Fruit fly (Drosophila melanogaster) whole organism, embryonic: ENCODE measurements around the gene NK7.1.

ENCODE experiments used
- BEAF-32 ChIP-seq: fragments of 200-800 bp; sonication (Bioruptor generic); optimal IDR thresholded peaks from 3 replicates; lab custom pipeline; 2017; ENCODE audit warnings: missing biosample characterization, missing genetic modification characterization, mild to moderate bottlenecking, moderate library complexity, missing genetic modification reagents
- CG10267 ChIP-seq: fragments of 200-800 bp; sonication (Bioruptor generic); optimal IDR thresholded peaks from 2 replicates; lab custom pipeline; 2018; ENCODE audit warnings: missing biosample characterization, mild to moderate bottlenecking, missing genetic modification characterization, moderate library complexity
- CG10543 ChIP-seq: fragments of 200-800 bp; sonication (Bioruptor generic); optimal IDR thresholded peaks from 3 replicates; lab custom pipeline; 2017; ENCODE audit warnings: missing biosample characterization, mild to moderate bottlenecking, missing genetic modification characterization, moderate library complexity
- CG11504 ChIP-seq: fragments of 200-800 bp; sonication (Bioruptor generic); optimal IDR thresholded peaks from 3 replicates; lab custom pipeline; 2019; ENCODE audit warnings: missing biosample characterization, mild to moderate bottlenecking, missing genetic modification characterization, moderate library complexity
- CG11560 ChIP-seq: fragments of 200-800 bp; sonication (Bioruptor generic); IDR thresholded peaks from 3 replicates; pipeline ENCODE4 v1.3.6; 2022; ENCODE audit warnings: missing biosample characterization, missing genetic modification characterization
- CG12391 ChIP-seq: fragments of 200-800 bp; sonication (Bioruptor generic); optimal IDR thresholded peaks from 3 replicates; lab custom pipeline; 2018; ENCODE audit warnings: missing biosample characterization, mild to moderate bottlenecking, missing genetic modification characterization, moderate library complexity
- CG12744 ChIP-seq: fragments of 200-800 bp; sonication (Bioruptor generic); optimal IDR thresholded peaks from 2 replicates; lab custom pipeline; 2016; ENCODE audit warnings: missing biosample characterization, missing genetic modification characterization
- CG12769 ChIP-seq: fragments of 200-800 bp; sonication (Bioruptor generic); optimal IDR thresholded peaks from 2 replicates; lab custom pipeline; 2019; ENCODE audit warnings: missing biosample characterization, mild to moderate bottlenecking, missing genetic modification characterization, moderate library complexity
- CG15479 ChIP-seq: fragments of 200-800 bp; sonication (Bioruptor generic); optimal IDR thresholded peaks from 3 replicates; lab custom pipeline; 2019; ENCODE audit warnings: missing biosample characterization, mild to moderate bottlenecking, missing genetic modification characterization, moderate library complexity
- CG15514 ChIP-seq: fragments of 200-800 bp; sonication (Bioruptor generic); optimal IDR thresholded peaks from 3 replicates; lab custom pipeline; 2017; ENCODE audit warnings: missing biosample characterization, missing genetic modification characterization, mild to moderate bottlenecking, moderate library complexity, missing genetic modification reagents
- CG15601 ChIP-seq: fragments of 200-800 bp; sonication (Bioruptor generic); optimal IDR thresholded peaks from 3 replicates; lab custom pipeline; 2019; ENCODE audit warnings: missing biosample characterization, mild to moderate bottlenecking, missing genetic modification characterization, moderate library complexity
- CG15696 ChIP-seq: fragments of 200-800 bp; sonication (Bioruptor generic); optimal IDR thresholded peaks from 2 replicates; lab custom pipeline; 2019; ENCODE audit warnings: missing biosample characterization, mild to moderate bottlenecking, missing genetic modification characterization, moderate library complexity
- CG1603 ChIP-seq: fragments of 200-800 bp; sonication (Bioruptor generic); optimal IDR thresholded peaks from 2 replicates; lab custom pipeline; 2019; ENCODE audit warnings: missing biosample characterization, mild to moderate bottlenecking, missing genetic modification characterization, moderate library complexity
- CG17568 ChIP-seq: fragments of 200-800 bp; sonication (Bioruptor generic); optimal IDR thresholded peaks from 2 replicates; lab custom pipeline; 2018; ENCODE audit warnings: missing biosample characterization, mild to moderate bottlenecking, missing genetic modification characterization, moderate library complexity
- CG18011 ChIP-seq: fragments of 200-800 bp; sonication (Bioruptor generic); optimal IDR thresholded peaks from 2 replicates; lab custom pipeline; 2017; ENCODE audit warnings: missing biosample characterization, missing genetic modification characterization, mild to moderate bottlenecking, moderate library complexity, missing genotype
- CG18262 ChIP-seq: fragments of 200-800 bp; optimal IDR thresholded peaks from 3 replicates; lab custom pipeline; 2019; ENCODE audit warnings: missing biosample characterization, mild to moderate bottlenecking, missing genetic modification characterization, moderate library complexity
- CG6683 ChIP-seq: fragments of 200-800 bp; sonication (Bioruptor generic); optimal IDR thresholded peaks from 2 replicates; lab custom pipeline; 2017; ENCODE audit warnings: missing biosample characterization, mild to moderate bottlenecking, missing genetic modification characterization, missing genetic modification reagents
- CG7271 ChIP-seq: fragments of 200-800 bp; sonication (Bioruptor generic); optimal IDR thresholded peaks from 2 replicates; lab custom pipeline; 2018; ENCODE audit warnings: missing biosample characterization, mild to moderate bottlenecking, missing genetic modification characterization, moderate library complexity
- CG7928 ChIP-seq: fragments of 200-800 bp; sonication (Bioruptor generic); optimal IDR thresholded peaks from 2 replicates; lab custom pipeline; 2017; ENCODE audit warnings: missing biosample characterization, mild to moderate bottlenecking, missing genetic modification characterization
- Dll ChIP-seq: fragments of 200-800 bp; sonication (Bioruptor generic); IDR thresholded peaks from 4 replicates; pipeline ENCODE4 v1.3.6; 2022; ENCODE audit warnings: missing biosample characterization, missing genetic modification characterization; ENCODE audit not compliant: partially characterized antibody
- Dp ChIP-seq: fragments of 200-800 bp; sonication (Bioruptor generic); optimal IDR thresholded peaks from 2 replicates; lab custom pipeline; 2018; ENCODE audit warnings: missing biosample characterization, mild to moderate bottlenecking, missing genetic modification characterization, moderate library complexity
- HLH4C ChIP-seq: fragments of 200-800 bp; sonication (Bioruptor generic); IDR thresholded peaks from 3 replicates; pipeline ENCODE4 v1.3.6; 2022; ENCODE audit warnings: missing biosample characterization, missing genetic modification characterization; ENCODE audit not compliant: partially characterized antibody
- NK7.1 ChIP-seq: fragments of 200-800 bp; sonication (Bioruptor generic); optimal IDR thresholded peaks from 3 replicates; lab custom pipeline; 2016; ENCODE audit warnings: missing biosample characterization, missing genetic modification characterization
- Pdp1 ChIP-seq, 2 experiments: fragments of 200-800 bp; sonication (Bioruptor generic); optimal IDR thresholded peaks; 3 replicates each; lab custom pipeline; 2016; ENCODE audit warnings: missing biosample characterization in 2 of 2, missing genetic modification characterization in 2 of 2, mild to moderate bottlenecking in 1 of 2, moderate library complexity in 1 of 2
- Stat92E ChIP-seq, 3 experiments: fragments of >200 bp in 2 of 3; fragments of 200-800 bp in 1 of 3; sonication (Bioruptor generic) in 1 of 3; optimal IDR thresholded peaks; 2 replicates each; lab custom pipeline; 2017 to 2019; ENCODE audit warnings: missing biosample characterization in 3 of 3, missing genetic modification characterization in 3 of 3, mild to moderate bottlenecking in 1 of 3, moderate library complexity in 1 of 3
- Vsx1 ChIP-seq: fragments of 200-800 bp; sonication (Bioruptor generic); optimal IDR thresholded peaks from 2 replicates; lab custom pipeline; 2017; ENCODE audit warnings: missing biosample characterization, mild to moderate bottlenecking, missing genetic modification characterization, missing genetic modification reagents
- YL-1 ChIP-seq: fragments of 200-800 bp; sonication (Bioruptor generic); optimal IDR thresholded peaks from 3 replicates; lab custom pipeline; 2017; ENCODE audit warnings: missing biosample characterization, mild to moderate bottlenecking, missing genetic modification characterization
- bcd ChIP-seq: fragments of 200-800 bp; sonication (Bioruptor generic); optimal IDR thresholded peaks from 2 replicates; lab custom pipeline; 2017; ENCODE audit warnings: missing biosample characterization, mild to moderate bottlenecking, missing genetic modification characterization
- cg ChIP-seq: fragments of 200-800 bp; sonication (Bioruptor generic); optimal IDR thresholded peaks from 3 replicates; lab custom pipeline; 2019; ENCODE audit warnings: missing biosample characterization, mild to moderate bottlenecking, missing genetic modification characterization, moderate library complexity
- chif ChIP-seq, 2 experiments: fragments of 200-800 bp; sonication (Bioruptor generic); optimal IDR thresholded peaks; 3 replicates each; lab custom pipeline; 2016; ENCODE audit warnings: missing biosample characterization in 2 of 2, missing genetic modification characterization in 2 of 2
- dpn ChIP-seq, 2 experiments: fragments of 200-800 bp; sonication (Bioruptor generic); optimal IDR thresholded peaks; 3 replicates each; lab custom pipeline; 2016; ENCODE audit warnings: missing biosample characterization in 2 of 2, missing genetic modification characterization in 2 of 2
- gcm ChIP-seq: fragments of 200-800 bp; sonication (Bioruptor generic); optimal IDR thresholded peaks from 2 replicates; lab custom pipeline; 2019; ENCODE audit warnings: missing biosample characterization, mild to moderate bottlenecking, missing genetic modification characterization, moderate library complexity
- insv ChIP-seq, 2 experiments: fragments of 200-800 bp; sonication (Bioruptor generic); optimal IDR thresholded peaks; 3 replicates each; lab custom pipeline; 2016 to 2018; ENCODE audit warnings: missing biosample characterization in 2 of 2, missing genetic modification characterization in 2 of 2
- luna ChIP-seq: fragments of 200-800 bp; sonication (Bioruptor generic); optimal IDR thresholded peaks from 2 replicates; lab custom pipeline; 2016; ENCODE audit warnings: missing biosample characterization, missing genetic modification characterization
- nau ChIP-seq: fragments of 200-800 bp; sonication (Bioruptor generic); optimal IDR thresholded peaks from 3 replicates; lab custom pipeline; 2017; ENCODE audit warnings: missing biosample characterization, mild to moderate bottlenecking, missing genetic modification characterization, missing genetic modification reagents
- nerfin-1 ChIP-seq: fragments of 200-800 bp; sonication (Bioruptor generic); optimal IDR thresholded peaks from 3 replicates; lab custom pipeline; 2019; ENCODE audit warnings: missing biosample characterization, mild to moderate bottlenecking, missing genetic modification characterization, moderate library complexity
- nmo ChIP-seq: fragments of 200-800 bp; sonication (Bioruptor generic); optimal IDR thresholded peaks from 2 replicates; lab custom pipeline; 2018; ENCODE audit warnings: missing biosample characterization, mild to moderate bottlenecking, missing genetic modification characterization, moderate library complexity
- phol ChIP-seq: fragments of 200-800 bp; sonication (Bioruptor generic); optimal IDR thresholded peaks from 3 replicates; lab custom pipeline; 2018; ENCODE audit warnings: missing biosample characterization, mild to moderate bottlenecking, missing genetic modification characterization, moderate library complexity
- pita ChIP-seq: fragments of 200-800 bp; sonication (Bioruptor generic); optimal IDR thresholded peaks from 2 replicates; lab custom pipeline; 2017; ENCODE audit warnings: missing biosample characterization, mild to moderate bottlenecking, missing genetic modification characterization
- pzg ChIP-seq: fragments of 200-800 bp; sonication (Bioruptor generic); optimal IDR thresholded peaks from 3 replicates; lab custom pipeline; 2018; ENCODE audit warnings: missing biosample characterization, mild to moderate bottlenecking, missing genetic modification characterization, moderate library complexity
- run ChIP-seq: fragments of 200-800 bp; sonication (Bioruptor generic); optimal IDR thresholded peaks from 3 replicates; lab custom pipeline; 2018; ENCODE audit warnings: missing biosample characterization, mild to moderate bottlenecking, missing genetic modification characterization
- slp2 ChIP-seq: fragments of 200-800 bp; sonication (Bioruptor generic); optimal IDR thresholded peaks from 2 replicates; lab custom pipeline; 2016; ENCODE audit warnings: missing biosample characterization, missing genetic modification characterization
- sr ChIP-seq: fragments of 200-800 bp; sonication (Bioruptor generic); IDR thresholded peaks from 3 replicates; pipeline ENCODE4 v1.3.6; 2022; ENCODE audit warnings: missing biosample characterization, missing genetic modification characterization
- tap ChIP-seq: fragments of 200-800 bp; optimal IDR thresholded peaks from 3 replicates; lab custom pipeline; 2019; ENCODE audit warnings: missing biosample characterization, mild to moderate bottlenecking, missing genetic modification characterization, moderate library complexity

Gene NK7.1

DNA sequence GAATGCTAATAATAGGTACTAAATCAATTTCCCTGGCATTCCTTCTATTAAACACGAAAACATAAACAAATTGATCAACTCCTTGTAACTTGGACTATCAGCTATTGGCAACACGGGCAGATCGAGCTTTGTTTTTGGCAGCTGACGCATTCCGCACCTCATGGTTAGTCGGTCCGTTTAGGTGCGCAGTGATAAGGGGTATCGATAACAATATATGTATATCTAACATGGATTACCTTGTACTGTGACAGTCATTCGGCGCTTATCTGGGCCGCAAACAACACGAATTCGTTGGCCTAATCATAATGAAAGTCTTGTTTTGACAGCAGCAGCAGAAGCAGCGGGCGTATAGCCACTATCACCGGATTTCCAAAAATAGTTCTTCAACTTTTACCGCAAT, 84.8 kb downstream of the NK7.1 start (continued):
- no peak for TF ChIP-seq tap (tag; lab: Kevin White, UChicago)
- no peak for TF ChIP-seq Dll (GFP tag; lab: Robert Waterston, UW)
- TF ChIP-seq, all 482 proteins: peak for 12

DNA sequence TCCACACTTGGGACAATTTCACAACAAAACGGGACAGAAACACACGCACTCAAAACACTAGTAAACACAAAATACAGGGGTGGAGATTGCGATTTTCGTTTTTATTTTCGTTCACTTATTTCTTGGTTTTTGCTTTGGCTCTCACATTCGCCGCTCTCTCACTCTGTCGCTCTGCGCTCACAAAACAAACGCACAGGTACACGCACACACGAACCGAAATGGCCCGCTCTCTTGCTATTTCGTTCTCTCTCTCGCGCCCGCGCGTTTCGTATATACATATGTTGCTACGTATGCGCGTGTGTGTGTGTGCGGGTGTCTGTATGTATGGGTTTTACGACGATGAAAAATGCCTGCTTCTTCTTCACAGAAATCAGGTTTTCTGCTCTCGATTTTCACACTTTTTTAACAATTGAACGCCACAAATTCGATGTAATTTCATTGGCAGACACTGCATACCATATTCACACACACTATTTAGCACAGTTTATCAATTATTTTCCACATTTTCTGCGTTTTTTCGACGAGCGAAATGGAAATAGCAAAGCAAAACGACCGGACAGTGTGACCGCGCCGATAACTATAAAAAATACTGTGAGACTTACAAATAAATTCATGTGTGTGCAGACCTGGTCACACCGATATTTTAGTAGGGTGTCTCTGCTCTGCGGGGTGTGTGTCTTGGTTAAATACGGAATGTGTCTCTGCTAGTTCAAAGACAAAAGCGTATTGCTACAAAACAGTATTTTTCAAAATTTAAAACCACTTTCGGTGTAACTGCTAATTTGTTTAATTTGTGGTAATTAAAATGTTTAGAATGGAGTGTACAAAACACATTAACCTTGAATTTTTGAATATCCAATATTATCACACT, 86.2 kb downstream of the NK7.1 start, which contains the start of gene trx:
Gene trx, minus strand, starts transcription at position 584 of the 871 bp plus-strand sequence.
- peak; percentile 2 for TF ChIP-seq CG12391 (tag; lab: Kevin White, UChicago)
- peak; percentile 33 for TF ChIP-seq CG10543 (GFP tag; lab: Kevin White, UChicago)
- peak; percentile 52 for TF ChIP-seq nmo (GFP tag; lab: Kevin White, UChicago)
- no peak for TF ChIP-seq CG6683
- TF ChIP-seq Stat92E (GFP tag; optimal IDR thresholded peaks at IDR 0.05; lab: Kevin White, UChicago): peak in 1 of 3 experiments; percentile 84
- peak in 1 of 2 experiments; percentile 1 for TF ChIP-seq dpn (GFP tag; optimal IDR thresholded peaks at IDR 0.05; lab: Kevin White, UChicago)
- peak in 1 of 2 experiments; percentile 46 for TF ChIP-seq Pdp1 (GFP tag; optimal IDR thresholded peaks at IDR 0.05; lab: Kevin White, UChicago)
- TF ChIP-seq Dp: peak; percentile 71
- TF ChIP-seq cg: peak; percentile 100
- TF ChIP-seq pzg (GFP tag; lab: Kevin White, UChicago): peak; percentile 99
- peak; percentile 68 for TF ChIP-seq CG15514 (GFP tag; lab: Kevin White, UChicago)
- TF ChIP-seq CG17568 (GFP tag; lab: Kevin White, UChicago): peak; percentile 100
- TF ChIP-seq YL-1 (GFP tag; lab: Kevin White, UChicago): peak; percentile 88
- peak; percentile 7 for TF ChIP-seq CG12744 (GFP tag; lab: Kevin White, UChicago)
- no peak for TF ChIP-seq slp2
- peak; percentile 29 for TF ChIP-seq CG15601
- TF ChIP-seq CG11504 (tag; lab: Kevin White, UChicago): peak; percentile 66
- no peak for TF ChIP-seq nau (GFP tag; lab: Kevin White, UChicago)
- TF ChIP-seq Vsx1: peak; percentile 9
- peak; percentile 66 for TF ChIP-seq CG10267 (tag; lab: Kevin White, UChicago)
- TF ChIP-seq CG12769 (tag; lab: Kevin White, UChicago): peak; percentile 16
- TF ChIP-seq sr: no peak
- TF ChIP-seq CG11560 (tag; lab: Robert Waterston, UW): no peak
- peak; percentile 98 for TF ChIP-seq CG18011 (GFP tag; lab: Kevin White, UChicago)
- TF ChIP-seq insv (GFP tag; optimal IDR thresholded peaks at IDR 0.05; lab: Kevin White, UChicago): peak in 1 of 2 experiments; percentile 50
- TF ChIP-seq bcd (GFP tag; lab: Kevin White, UChicago): peak; percentile 17
- peak; percentile 5 for TF ChIP-seq CG15696 (tag; lab: Kevin White, UChicago)
- TF ChIP-seq gcm (GFP tag; lab: Kevin White, UChicago): peak; percentile 64
- TF ChIP-seq NK7.1 (GFP tag; lab: Kevin White, UChicago): no peak
- peak; percentile 9 for TF ChIP-seq CG7928 (GFP tag; lab: Kevin White, UChicago)
- peak; percentile 28 for TF ChIP-seq CG7271 (tag; lab: Kevin White, UChicago)
- peak; percentile 84 for TF ChIP-seq CG1603
- no peak for TF ChIP-seq HLH4C (GFP tag; lab: Robert Waterston, UW)
- TF ChIP-seq luna: no peak
- TF ChIP-seq chif (GFP tag; optimal IDR thresholded peaks at IDR 0.05; lab: Kevin White, UChicago): peak in 1 of 2 experiments; percentile 32
- TF ChIP-seq CG18262 (tag; lab: Kevin White, UChicago): peak; percentile 13
- peak; percentile 90 for TF ChIP-seq nerfin-1
- TF ChIP-seq run: peak; percentile 37
- peak; percentile 62 for TF ChIP-seq phol
- TF ChIP-seq BEAF-32 (GFP tag; lab: Kevin White, UChicago): peak; percentile 47
- TF ChIP-seq pita: peak; percentile 88
- peak; percentile 98 for TF ChIP-seq CG15479
